Worm (Caenorhabditis elegans) whole organism, L4/young adult: Measurements from ENCODE around the gene srj-23.

Source experiments
- W03F9.2 ChIP-seq: fragments of 150-350 bp; optimal IDR thresholded peaks from 2 replicates; lab custom pipeline; 2014; ENCODE audit warnings: missing biosample characterization, missing genetic modification characterization
- dao-5 ChIP-seq: sonication (generic microtip); optimal IDR thresholded peaks from 2 replicates; lab custom pipeline; 2016; ENCODE audit warnings: missing genotype, missing genetic modification characterization, moderate library complexity, missing compliant biosample characterization
- him-1 ChIP-seq: sonication (generic microtip); optimal IDR thresholded peaks from 2 replicates; lab custom pipeline; 2016; ENCODE audit warnings: missing genotype, missing genetic modification reagents, missing genetic modification characterization, missing compliant biosample characterization

Gene srj-23

ce11 chrV:1465932-1466331 is 14.5 kb downstream of the srj-23 start:
- TF ChIP-seq W03F9.2 (no peak), dao-5 (tag; lab: Kevin White, UChicago) (no peak), him-1 (no peak)

- TF ChIP-seq W03F9.2 (no peak), dao-5 (tag; lab: Kevin White, UChicago) (no peak), him-1 (no peak)
These were observed 15.5 kb downstream of the srj-23 start for ce11 chrV:1466949-1467348.

DNA sequence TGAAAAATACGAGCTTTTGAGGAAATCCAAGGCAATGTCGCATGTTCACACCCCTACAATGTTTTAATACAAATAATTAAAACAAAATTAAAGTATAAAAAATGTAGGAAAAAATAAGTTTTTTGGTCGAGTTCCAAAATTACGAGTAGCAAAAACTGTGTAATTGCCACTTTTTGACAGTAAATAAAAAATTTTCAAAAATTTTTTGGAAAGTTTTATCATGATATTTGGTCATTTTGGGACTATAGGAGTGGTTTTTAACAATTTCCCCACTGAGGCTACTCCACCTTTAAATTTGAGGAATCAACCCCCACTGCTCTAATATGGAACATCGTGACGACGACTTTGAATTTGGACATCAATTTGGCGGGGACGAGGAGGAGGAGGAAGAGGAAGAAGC is 16.0 kb downstream of the srj-23 start, which contains the start of gene gid-8:
Gene gid-8 (plus strand): TSS at position 301 of the 400 bp plus-strand sequence.
- TF ChIP-seq him-1 (no peak), W03F9.2 (no peak), dao-5 (tag; lab: Kevin White, UChicago) (no peak)

ce11 chrV:1468905-1469304 is 17.5 kb downstream of the srj-23 start:
- no peak for TF ChIP-seq dao-5 (tag; lab: Kevin White, UChicago)
- TF ChIP-seq him-1 = no peak
- no peak for TF ChIP-seq W03F9.2

ce11 chrV:1471078-1471969 is 19.9 kb downstream of the srj-23 start:
- TF ChIP-seq dao-5 (tag; lab: Kevin White, UChicago) (no peak), W03F9.2 (peak; percentile 45), him-1 (no peak)

- TF ChIP-seq dao-5 (tag; lab: Kevin White, UChicago) (no peak), him-1 (no peak), W03F9.2 (no peak)
These were observed 20.5 kb downstream of the srj-23 start for ce11 chrV:1471977-1472376.

ce11 chrV:1472569-1472968 is 21.1 kb downstream of the srj-23 start:
- TF ChIP-seq him-1 (no peak), dao-5 (tag; lab: Kevin White, UChicago) (no peak), W03F9.2 (no peak)

- TF ChIP-seq W03F9.2 (no peak), dao-5 (tag; lab: Kevin White, UChicago) (peak; percentile 54), him-1 (peak; percentile 85)
These were observed 23.2 kb downstream of the srj-23 start, which contains the start of the genes F53E2.2 and unc-60 for ce11 chrV:1474486-1475125. Gene F53E2.2 (plus strand): TSS chrV:1475086. Gene unc-60 (plus strand): TSS chrV:1475086.

ce11 chrV:1476284-1476792 is 24.9 kb downstream of the srj-23 start:
- TF ChIP-seq him-1 = no peak
- no peak for TF ChIP-seq W03F9.2
- no peak for TF ChIP-seq dao-5 (tag; lab: Kevin White, UChicago)

DNA sequence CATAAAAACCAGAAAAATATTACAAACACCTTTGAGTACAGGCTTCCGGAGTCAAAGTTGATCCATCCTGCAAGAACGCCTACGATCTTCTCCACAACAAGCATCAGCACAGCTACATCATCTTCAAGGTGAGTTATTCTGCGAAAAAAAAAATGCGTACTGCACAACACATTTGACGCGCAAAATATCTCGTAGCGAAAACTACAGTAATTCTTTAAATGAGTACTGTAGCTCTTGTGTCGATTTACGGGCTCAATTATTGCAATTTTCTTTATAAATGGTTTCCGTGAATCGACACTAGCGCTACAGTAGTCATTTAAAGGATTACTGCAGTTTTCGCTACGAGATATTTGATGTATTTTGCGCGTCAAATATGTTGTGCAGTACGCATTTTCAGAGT is 25.4 kb downstream of the srj-23 start:
- TF ChIP-seq him-1 = no peak
- no peak for TF ChIP-seq W03F9.2
- no peak for TF ChIP-seq dao-5 (tag; lab: Kevin White, UChicago)

DNA sequence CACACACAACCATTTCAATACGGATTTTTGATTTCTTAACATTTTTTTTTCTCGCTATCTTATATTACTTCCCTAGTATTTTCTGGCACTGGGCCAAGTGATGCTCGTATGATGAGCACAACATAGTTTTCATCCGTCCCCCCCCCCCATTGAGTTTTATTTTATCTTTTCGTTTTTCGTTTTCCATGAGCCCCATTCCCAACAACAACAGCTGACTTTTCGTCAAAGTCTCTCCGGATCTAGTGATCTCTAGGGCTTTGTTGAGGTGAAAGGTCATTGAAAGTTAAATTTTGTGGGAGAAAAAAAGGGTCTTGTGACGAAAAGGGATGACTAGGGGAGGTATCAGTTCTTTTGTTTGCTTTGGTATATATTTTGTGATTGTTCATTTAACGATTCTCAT is 29.4 kb downstream of the srj-23 start:
- no peak for TF ChIP-seq him-1
- TF ChIP-seq W03F9.2 = no peak
- no peak for TF ChIP-seq dao-5 (tag; lab: Kevin White, UChicago)

DNA sequence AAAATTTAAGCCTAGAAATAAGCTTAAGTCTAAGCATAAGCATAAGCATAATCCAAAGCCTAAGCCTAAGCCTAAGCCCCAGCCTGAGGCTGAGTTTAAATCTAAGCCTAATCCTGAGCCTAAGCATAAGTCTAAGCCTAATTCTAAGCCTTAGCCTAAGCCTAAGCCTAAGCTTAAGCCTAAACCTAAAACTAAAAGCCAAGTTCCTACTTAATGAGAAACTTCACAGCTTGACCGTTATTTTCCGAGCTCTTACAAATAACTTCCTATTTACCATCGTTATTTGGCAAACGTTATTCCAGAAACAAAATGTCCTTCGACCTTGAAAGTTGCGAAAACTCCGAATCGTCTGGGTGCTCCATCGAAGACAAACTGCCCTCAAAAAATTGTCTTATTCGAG is 30.3 kb downstream of the srj-23 start, which contains the start of gene C38C3.4:
Gene C38C3.4 (plus strand): TSS at position 301 of the 400 bp plus-strand sequence.
- TF ChIP-seq W03F9.2 (no peak), dao-5 (tag; lab: Kevin White, UChicago) (no peak), him-1 (no peak)

- no peak for TF ChIP-seq him-1
- TF ChIP-seq dao-5 (tag; lab: Kevin White, UChicago) = no peak
- TF ChIP-seq W03F9.2 = no peak
These were observed 34.6 kb downstream of the srj-23 start for ce11 chrV:1486031-1486430.

ce11 chrV:1487262-1487661 is 35.8 kb downstream of the srj-23 start:
- TF ChIP-seq W03F9.2 (no peak), dao-5 (tag; lab: Kevin White, UChicago) (no peak), him-1 (no peak)

DNA sequence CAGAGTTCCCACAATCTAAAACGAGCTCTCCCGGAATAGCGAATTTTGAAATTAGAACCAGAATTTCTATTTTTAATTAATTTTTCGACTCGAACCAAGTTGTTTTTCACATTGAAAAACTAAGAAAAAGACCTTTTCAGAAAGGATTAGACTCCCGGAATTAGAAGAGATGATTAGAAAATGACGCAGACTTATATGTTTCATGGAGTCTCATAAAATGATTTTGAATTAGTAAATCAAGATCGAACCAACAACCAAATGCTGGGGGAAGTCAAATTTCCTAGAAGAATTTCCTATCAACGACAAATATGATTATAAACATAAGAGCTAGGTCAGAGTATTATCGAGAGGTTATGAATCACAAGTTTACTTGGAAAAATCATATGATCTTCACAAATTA is 37.2 kb downstream of the srj-23 start:
- no peak for TF ChIP-seq him-1
- no peak for TF ChIP-seq dao-5 (tag; lab: Kevin White, UChicago)
- no peak for TF ChIP-seq W03F9.2
